Worm (Caenorhabditis elegans): ENCODE data around the gene ZK1248.11.

Gene ZK1248.11

DNA sequence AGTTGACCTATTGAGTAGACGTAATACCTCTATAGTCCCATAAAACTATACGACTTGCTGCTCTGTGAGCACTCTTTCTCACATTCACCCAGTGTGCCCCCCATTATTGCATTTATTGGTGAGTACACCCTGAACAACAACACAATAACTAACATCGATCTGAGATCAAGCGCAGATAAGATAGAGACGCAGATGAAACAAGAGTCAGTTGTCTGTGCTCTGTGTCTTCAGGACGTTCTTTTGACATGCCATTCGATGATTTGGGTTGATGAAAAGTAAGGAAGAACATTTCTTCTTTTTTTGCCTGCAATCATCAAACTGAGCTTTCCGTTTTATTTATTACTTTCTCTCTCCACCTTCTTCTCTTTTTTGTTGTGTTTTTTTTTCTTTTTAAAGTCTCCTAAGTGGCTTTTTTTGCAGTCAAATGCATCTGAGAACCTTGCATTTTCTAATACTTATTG is 38.0 kb downstream of the ZK1248.11 start, which contains the start of gene lect-2:
TSS of gene lect-2 (plus strand) at position 411 of the 461 bp plus-strand sequence.
- TF ChIP-seq W03F9.2 (tag; optimal IDR thresholded peaks at IDR 0.05) (no peak), him-1 (tag; optimal IDR thresholded peaks at IDR 0.05) (no peak), dao-5 (tag; optimal IDR thresholded peaks at IDR 0.05) (no peak)

DNA sequence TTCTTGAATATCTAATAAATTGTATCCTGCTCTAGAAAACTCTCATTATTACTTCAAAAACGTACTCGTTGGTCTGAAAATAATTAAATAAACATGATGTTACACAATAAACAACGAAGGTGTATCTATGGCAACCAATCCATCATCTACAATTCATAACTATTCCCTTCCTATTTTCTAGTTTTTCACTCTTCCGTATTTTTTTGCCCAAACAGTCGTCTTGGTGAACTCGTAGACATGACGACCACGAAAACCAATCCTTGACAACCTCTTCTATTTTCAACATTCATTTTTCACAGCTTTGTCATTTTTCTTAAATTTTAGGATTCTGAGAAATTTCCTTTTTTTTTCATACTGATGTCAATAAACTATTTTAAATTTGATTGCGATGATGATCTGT is 39.6 kb downstream of the ZK1248.11 start, which contains the start of gene K05F1.13:
TSS of gene K05F1.13 (plus strand) at position 301 of the 400 bp plus-strand sequence.
- TF ChIP-seq W03F9.2 (tag; optimal IDR thresholded peaks at IDR 0.05) (no peak), dao-5 (tag; optimal IDR thresholded peaks at IDR 0.05) (no peak), him-1 (tag; optimal IDR thresholded peaks at IDR 0.05) (no peak)

- TF ChIP-seq dao-5 (tag; optimal IDR thresholded peaks at IDR 0.05) (no peak), W03F9.2 (tag; optimal IDR thresholded peaks at IDR 0.05) (no peak), him-1 (tag; optimal IDR thresholded peaks at IDR 0.05) (no peak)
Observed at ce11 chrII:5785504-5785903, 42.9 kb downstream of the ZK1248.11 start.

DNA sequence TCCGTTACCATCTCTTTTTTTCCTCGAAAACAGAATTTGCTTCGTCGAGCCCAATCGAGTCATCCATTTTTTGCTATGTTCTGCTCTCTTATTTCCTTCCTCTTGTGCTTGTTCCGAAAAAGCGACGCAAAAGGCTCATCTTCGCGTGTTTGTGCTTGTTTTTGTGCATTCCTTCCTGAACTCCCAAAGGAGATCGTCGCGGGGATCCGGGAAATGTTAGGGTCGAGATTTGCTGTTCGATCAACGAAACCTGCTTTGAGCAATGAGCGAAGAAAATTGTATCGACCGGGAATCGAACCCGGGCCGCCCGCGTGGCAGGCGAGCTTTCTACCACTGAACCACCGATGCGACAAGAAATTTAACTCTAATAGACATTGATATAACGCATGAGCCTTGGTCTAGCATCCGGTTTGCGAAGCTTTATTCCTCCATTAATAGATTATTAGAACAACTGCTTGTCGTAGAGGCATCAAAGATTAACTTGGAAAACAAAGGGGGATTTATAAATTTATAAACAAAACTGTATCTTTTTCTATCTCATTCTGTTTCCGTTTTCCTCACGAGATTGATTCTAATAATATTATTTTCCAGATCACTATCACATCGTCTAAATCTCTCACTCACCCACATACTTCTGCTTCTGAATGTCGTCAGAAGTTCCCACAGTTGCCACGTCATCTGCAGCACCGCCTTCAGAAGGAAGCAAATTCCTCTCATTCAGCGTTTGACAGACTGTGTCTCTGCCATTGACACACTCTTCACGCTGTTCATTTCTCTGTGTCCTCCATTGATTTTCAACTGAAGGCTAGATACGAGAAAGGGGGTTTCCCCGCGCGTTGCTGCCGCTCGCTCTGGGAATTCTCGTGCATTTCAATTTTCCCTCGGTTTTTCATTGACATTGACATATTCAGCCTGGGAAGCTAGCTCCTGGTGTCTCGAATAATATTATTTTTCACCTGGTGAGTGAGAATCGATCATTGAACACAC is 46.2 kb downstream of the ZK1248.11 start, which contains the start of gene K05F1.6:
TSS of gene K05F1.6 (plus strand) at position 586 of the 987 bp plus-strand sequence.
- TF ChIP-seq him-1 (tag; optimal IDR thresholded peaks at IDR 0.05), result peak; percentile 34
- TF ChIP-seq dao-5 (tag; optimal IDR thresholded peaks at IDR 0.05), result peak; percentile 47
- TF ChIP-seq W03F9.2 (tag; optimal IDR thresholded peaks at IDR 0.05), result peak; percentile 67

DNA sequence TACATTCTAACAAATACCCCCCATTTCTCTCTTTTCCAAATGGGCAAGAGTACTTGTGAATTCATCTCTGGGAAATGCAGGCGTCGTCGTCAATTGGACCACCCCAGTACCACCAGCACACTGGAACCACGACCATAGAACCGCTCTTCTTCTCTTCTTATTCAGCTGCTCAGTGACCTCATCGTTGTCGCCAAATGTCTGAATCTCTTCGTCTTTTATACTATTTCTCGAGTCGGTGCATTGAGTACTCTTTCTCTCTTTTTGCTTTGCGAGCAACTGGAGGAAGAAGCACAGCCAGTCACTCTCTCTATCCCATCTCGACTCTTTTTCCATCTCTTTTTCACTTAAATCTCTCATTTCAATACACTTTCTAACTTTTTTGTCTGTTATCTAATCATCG is 48.5 kb downstream of the ZK1248.11 start:
- peak; percentile 75 for TF ChIP-seq him-1 (tag; optimal IDR thresholded peaks at IDR 0.05)
- TF ChIP-seq dao-5 (tag; optimal IDR thresholded peaks at IDR 0.05), result no peak
- TF ChIP-seq W03F9.2 (tag; optimal IDR thresholded peaks at IDR 0.05), result no peak
